Worm (Caenorhabditis elegans) whole organism, young adult: ENCODE data around the gene dod-20.

Source experiments
- B0035.1 ChIP-seq: sonication (generic microtip); optimal IDR thresholded peaks from 2 replicates; lab custom pipeline; 2016; ENCODE audit warnings: missing genetic modification characterization, mild to moderate bottlenecking, missing compliant biosample characterization, missing genotype, missing genetic modification reagents
- B0336.3 ChIP-seq: fragments of 200-800 bp; sonication (Bioruptor generic); IDR thresholded peaks from 2 replicates; pipeline ENCODE4 v1.3.6; 2022; ENCODE audit warnings: missing genetic modification characterization, missing compliant biosample characterization
- F22D6.2 ChIP-seq: sonication (generic microtip); optimal IDR thresholded peaks from 2 replicates; lab custom pipeline; 2016; ENCODE audit warnings: mild to moderate bottlenecking, missing genetic modification characterization, missing compliant biosample characterization
- F33H1.4 ChIP-seq: fragments of 200-800 bp; sonication (Bioruptor generic); IDR thresholded peaks from 2 replicates; pipeline ENCODE4 v1.3.6; 2022; ENCODE audit warnings: missing genetic modification reagents, missing genetic modification characterization, missing compliant biosample characterization
- F39B2.1 ChIP-seq: fragments of 200-800 bp; sonication (Bioruptor generic); IDR thresholded peaks from 2 replicates; pipeline ENCODE4 v1.3.6; 2022; ENCODE audit warnings: missing genetic modification reagents, missing genetic modification characterization, missing compliant biosample characterization
- F49E8.2 ChIP-seq: sonication (generic microtip); optimal IDR thresholded peaks from 3 replicates; lab custom pipeline; 2017; ENCODE audit warnings: missing genetic modification characterization, mild to moderate bottlenecking, missing compliant biosample characterization, antibody characterized with exemption, moderate library complexity; ENCODE audit not compliant: insufficient read depth
- F55B11.4 ChIP-seq: sonication (generic microtip); optimal IDR thresholded peaks from 2 replicates; lab custom pipeline; 2016; ENCODE audit warnings: missing compliant biosample characterization, missing genetic modification characterization, borderline replicate concordance; ENCODE audit not compliant: insufficient read depth
- F57C9.4 ChIP-seq: sonication (generic microtip); optimal IDR thresholded peaks from 2 replicates; lab custom pipeline; 2017; ENCODE audit warnings: mild to moderate bottlenecking, missing genetic modification characterization, missing compliant biosample characterization
- T26A5.8 ChIP-seq: sonication (generic microtip); optimal IDR thresholded peaks from 2 replicates; lab custom pipeline; 2016; ENCODE audit warnings: missing genetic modification characterization, missing compliant biosample characterization
- Y67H2A.10 ChIP-seq: fragments of 200-800 bp; sonication (Bioruptor generic); conservative IDR thresholded peaks from 2 replicates; pipeline ENCODE4 v1.3.6; 2022; ENCODE audit warnings: missing genetic modification reagents, missing genetic modification characterization, missing compliant biosample characterization
- aptf-2 ChIP-seq: fragments of 200-800 bp; sonication (Bioruptor generic); conservative IDR thresholded peaks from 2 replicates; pipeline ENCODE4 v1.3.6; 2022; ENCODE audit warnings: missing genetic modification reagents, missing genetic modification characterization, missing compliant biosample characterization
- aptf-3 ChIP-seq: fragments of 200-800 bp; sonication (Bioruptor generic); IDR thresholded peaks from 2 replicates; pipeline ENCODE4 v1.3.6; 2022; ENCODE audit warnings: missing genetic modification characterization, missing compliant biosample characterization
- atf-7 ChIP-seq: sonication (generic microtip); optimal IDR thresholded peaks from 2 replicates; lab custom pipeline; 2017; ENCODE audit warnings: mild to moderate bottlenecking, missing genetic modification characterization, missing compliant biosample characterization
- ccch-3 ChIP-seq: fragments of 200-800 bp; sonication (Bioruptor generic); optimal IDR thresholded peaks from 2 replicates; lab custom pipeline; 2018; ENCODE audit warnings: mild to moderate bottlenecking, missing genetic modification characterization, missing compliant biosample characterization
- cebp-1 ChIP-seq, 2 experiments: fragments of 200-800 bp in 1 of 2; sonication (Bioruptor generic) in 1 of 2; sonication (generic microtip) in 1 of 2; IDR thresholded peaks in 1 of 2; optimal IDR thresholded peaks in 1 of 2; 2 replicates each; pipeline versions ENCODE4 v1.3.6 to Lab custom; 2017 to 2022; ENCODE audit warnings: missing compliant biosample characterization in 2 of 2, missing genetic modification characterization in 2 of 2, mild to moderate bottlenecking in 1 of 2, missing genetic modification reagents in 1 of 2, moderate library complexity in 1 of 2
- ceh-100 ChIP-seq: fragments of 200-800 bp; sonication (Bioruptor generic); IDR thresholded peaks from 2 replicates; pipeline ENCODE4 v1.3.6; 2022; ENCODE audit warnings: missing genetic modification reagents, missing genetic modification characterization, missing compliant biosample characterization
- ceh-79 ChIP-seq: sonication (generic microtip); optimal IDR thresholded peaks from 2 replicates; lab custom pipeline; 2017; ENCODE audit warnings: mild to moderate bottlenecking, missing genetic modification characterization, missing compliant biosample characterization
- ceh-91 ChIP-seq: fragments of 200-800 bp; sonication (Bioruptor generic); IDR thresholded peaks from 2 replicates; pipeline ENCODE4 v1.3.6; 2022; ENCODE audit warnings: missing genetic modification reagents, missing genetic modification characterization, missing compliant biosample characterization
- die-1 ChIP-seq: sonication (generic microtip); optimal IDR thresholded peaks from 2 replicates; lab custom pipeline; 2016; ENCODE audit warnings: missing genotype, mild to moderate bottlenecking, missing genetic modification characterization, missing compliant biosample characterization
- efl-1 ChIP-seq: fragments of 150-350 bp; optimal IDR thresholded peaks from 2 replicates; lab custom pipeline; 2014; ENCODE audit warnings: missing biosample characterization, missing genetic modification reagents, missing genetic modification characterization
- hsf-1 ChIP-seq: fragments of 200-800 bp; sonication (Bioruptor generic); IDR thresholded peaks from 2 replicates; pipeline ENCODE4 v1.3.6; 2022; ENCODE audit warnings: missing genetic modification reagents, missing genetic modification characterization, missing compliant biosample characterization
- let-607 ChIP-seq, 2 experiments: fragments of 200-800 bp in 1 of 2; sonication (Bioruptor generic) in 1 of 2; sonication (generic microtip) in 1 of 2; optimal IDR thresholded peaks; 2 replicates each; lab custom pipeline; 2016 to 2018; ENCODE audit warnings: mild to moderate bottlenecking in 2 of 2, missing compliant biosample characterization in 2 of 2, missing genetic modification characterization in 2 of 2, moderate library complexity in 2 of 2, missing genotype in 1 of 2
- madf-6 ChIP-seq: fragments of 200-800 bp; sonication (Bioruptor generic); IDR thresholded peaks from 2 replicates; pipeline ENCODE4 v1.3.6; 2022; ENCODE audit warnings: missing genetic modification reagents, missing genetic modification characterization, missing compliant biosample characterization
- nfya-1 ChIP-seq: sonication (generic microtip); optimal IDR thresholded peaks from 2 replicates; lab custom pipeline; 2017; ENCODE audit warnings: antibody characterized with exemption, missing compliant biosample characterization, missing genetic modification characterization, borderline replicate concordance; ENCODE audit not compliant: insufficient read depth
- nhr-80 ChIP-seq: sonication (generic microtip); optimal IDR thresholded peaks from 2 replicates; lab custom pipeline; 2016; ENCODE audit warnings: missing genetic modification characterization, missing compliant biosample characterization
- snpc-1.1 ChIP-seq: sonication (generic microtip); optimal IDR thresholded peaks from 2 replicates; lab custom pipeline; 2017; ENCODE audit warnings: missing genetic modification characterization, mild to moderate bottlenecking, missing compliant biosample characterization, antibody characterized with exemption, moderate library complexity, missing genotype, missing genetic modification reagents; ENCODE audit not compliant: insufficient read depth
- tbx-9 ChIP-seq: sonication (generic microtip); optimal IDR thresholded peaks from 2 replicates; lab custom pipeline; 2016; ENCODE audit warnings: borderline replicate concordance, missing genetic modification characterization, inconsistent platforms, missing compliant biosample characterization
- unc-130 ChIP-seq: sonication (generic microtip); optimal IDR thresholded peaks from 2 replicates; lab custom pipeline; 2016; ENCODE audit warnings: missing genetic modification reagents, missing genetic modification characterization, missing compliant biosample characterization
- unc-62 ChIP-seq: fragments of 150-350 bp; optimal IDR thresholded peaks from 2 replicates; lab custom pipeline; 2014; ENCODE audit warnings: missing biosample characterization, missing genetic modification reagents, missing genetic modification characterization
- ztf-28 ChIP-seq: fragments of 200-800 bp; sonication (Bioruptor generic); IDR thresholded peaks from 2 replicates; pipeline ENCODE4 v1.3.6; 2022; ENCODE audit warnings: missing genetic modification reagents, missing genetic modification characterization, missing compliant biosample characterization

Gene dod-20

DNA sequence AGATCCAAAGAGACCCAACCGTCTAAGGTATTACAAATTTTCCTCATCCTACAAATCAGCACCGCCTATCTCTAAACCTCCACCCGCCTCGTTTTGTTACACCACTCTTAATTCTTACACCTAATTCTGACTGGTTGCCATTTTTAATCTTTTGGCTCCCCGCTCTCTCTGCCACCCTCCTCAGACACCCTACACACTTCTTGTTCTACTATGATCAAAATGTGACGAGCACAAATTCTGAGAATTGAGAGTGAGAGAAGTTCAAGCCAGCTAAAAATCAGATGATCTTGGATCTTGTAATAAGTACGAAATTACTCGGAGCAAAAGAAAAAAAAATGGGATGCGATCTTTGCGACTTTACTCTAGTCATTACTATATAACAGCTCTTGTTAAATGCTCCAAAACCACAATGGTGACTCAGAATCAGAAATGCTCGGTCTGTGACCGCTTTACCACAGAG lies 18.0 kb upstream of the dod-20 start, which contains the start of gene nhr-252:
Gene nhr-252, plus strand, starts transcription at position 410 of the 460 bp plus-strand sequence.
- TF ChIP-seq T26A5.8 (tag; lab: Kevin White, UChicago) (no peak), tbx-9 (tag; lab: Kevin White, UChicago) (no peak), F55B11.4 (tag; lab: Kevin White, UChicago) (no peak), aptf-2 (GFP tag; lab: Robert Waterston, UW) (no peak), F57C9.4 (tag; lab: Kevin White, UChicago) (no peak), ccch-3 (GFP tag; lab: Kevin White, UChicago) (no peak), cebp-1 (GFP tag; IDR thresholded peaks at IDR 0.05; lab: Robert Waterston, UW) (no peak), cebp-1 (tag; optimal IDR thresholded peaks at IDR 0.05; lab: Kevin White, UChicago) (no peak)

DNA sequence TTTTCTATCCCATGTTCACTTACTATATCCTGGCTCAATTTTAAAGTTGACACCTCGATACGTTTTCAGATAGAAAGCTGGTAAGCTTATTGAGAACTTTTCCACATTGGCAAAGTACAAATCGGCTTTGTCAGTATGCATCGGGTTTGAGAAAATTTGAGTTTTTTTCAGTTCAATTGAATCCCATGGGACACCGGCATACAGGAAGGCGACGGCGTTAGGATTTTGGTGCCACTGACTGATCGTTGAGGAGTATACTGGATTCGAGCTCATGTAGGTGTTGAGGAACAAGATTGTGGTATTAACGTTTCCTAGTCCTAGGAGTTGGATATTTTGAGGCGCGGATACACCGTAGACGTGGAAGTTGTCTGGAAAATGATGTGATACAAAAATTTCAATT lies 9.4 kb upstream of the dod-20 start:
- no peak for TF ChIP-seq hsf-1 (GFP tag; lab: Robert Waterston, UW)
- no peak for TF ChIP-seq ceh-91
- no peak for TF ChIP-seq madf-6 (GFP tag; lab: Robert Waterston, UW)

DNA sequence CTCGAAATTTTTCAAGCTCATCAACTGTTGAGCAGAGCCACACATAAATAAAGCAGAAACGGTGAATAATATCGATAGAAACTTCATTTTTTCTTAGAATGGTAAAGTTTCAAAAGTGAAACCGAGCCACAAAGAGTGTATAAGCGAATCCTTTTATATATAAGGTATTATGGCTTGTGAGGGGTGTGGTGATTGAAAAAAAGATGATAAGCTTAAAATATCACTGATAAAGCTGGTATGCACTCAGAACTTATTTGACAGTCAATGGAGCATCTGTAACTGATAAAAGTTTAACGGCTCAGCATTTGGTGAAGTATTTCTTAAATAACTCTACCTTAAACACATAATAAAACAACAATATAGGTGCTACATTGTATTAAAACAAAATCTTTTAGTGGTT lies 7.6 kb upstream of the dod-20 start, which contains the start of gene dod-19:
Gene dod-19, minus strand, starts transcription at position 130 of the 400 bp plus-strand sequence.
- TF ChIP-seq F22D6.2 (tag; lab: Kevin White, UChicago) (no peak), nhr-80 (tag; lab: Kevin White, UChicago) (peak; percentile 17)
- TF ChIP-seq, all 124 proteins: peak for 1

DNA sequence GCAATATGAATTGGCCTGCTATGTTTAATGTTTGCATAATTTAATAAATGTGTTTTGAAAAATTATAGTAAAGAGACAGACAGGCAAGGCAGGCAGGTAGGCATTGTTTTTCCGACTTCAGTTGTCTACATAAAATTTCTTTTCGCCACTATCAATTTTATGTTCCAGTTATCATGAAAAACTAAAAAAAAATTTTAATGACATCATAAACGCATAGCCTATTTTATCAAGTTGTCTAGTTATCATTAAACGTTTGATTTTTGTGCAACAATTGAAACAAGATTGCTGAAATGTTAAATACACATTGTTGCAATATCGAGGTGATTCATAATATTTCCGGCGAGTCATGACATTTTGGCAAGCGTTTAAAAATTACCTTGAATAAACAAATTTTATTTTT lies 7.2 kb upstream of the dod-20 start:
- TF ChIP-seq unc-130 (GFP tag; lab: Kevin White, UChicago) = no peak
- TF ChIP-seq snpc-1.1 (tag; lab: Kevin White, UChicago) = no peak
- TF ChIP-seq tbx-9 (tag; lab: Kevin White, UChicago) = no peak
- TF ChIP-seq nhr-80 (tag; lab: Kevin White, UChicago) = peak; percentile 24
- peak; percentile 46 for TF ChIP-seq unc-62 (GFP tag; lab: Kevin White, UChicago)
- TF ChIP-seq die-1 (tag; lab: Kevin White, UChicago) = no peak

DNA sequence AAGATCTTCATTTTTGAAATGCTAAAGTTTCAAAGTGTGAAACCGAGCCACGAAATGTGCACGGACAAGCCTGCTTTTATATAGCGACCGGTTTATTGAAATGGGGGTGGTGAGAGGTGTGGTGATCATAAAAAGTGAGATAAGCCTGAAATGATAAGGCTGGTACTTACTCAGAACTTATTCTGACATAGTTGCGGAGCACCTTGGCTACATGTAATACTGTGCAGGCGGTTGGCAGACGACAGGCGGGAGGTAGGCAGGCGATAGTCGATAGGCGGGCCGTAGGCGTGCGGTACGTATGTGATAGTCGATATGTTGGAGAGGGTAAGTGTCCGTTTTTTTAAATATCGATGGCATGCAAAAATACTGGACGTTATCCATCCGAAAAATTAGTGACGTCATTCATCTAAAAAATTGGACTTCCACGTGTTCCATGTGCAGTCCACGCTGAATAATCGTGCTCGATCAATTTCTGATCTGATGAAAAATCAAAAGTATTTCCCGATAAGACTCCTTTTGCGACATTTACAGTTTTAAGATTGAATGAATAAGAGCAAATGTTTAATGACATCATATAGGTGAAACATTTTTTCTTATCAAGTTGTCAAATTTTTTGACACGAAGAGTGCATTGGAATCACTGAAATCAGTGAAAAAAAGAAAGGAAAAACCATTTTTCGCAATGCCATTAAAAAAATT lies 4.4 kb upstream of the dod-20 start, which contains the start of gene irg-8:
Gene irg-8, minus strand, starts transcription at position 51 of the 698 bp plus-strand sequence.
- TF ChIP-seq atf-7 = peak; percentile 79
- peak; percentile 70 for TF ChIP-seq unc-62 (GFP tag; lab: Kevin White, UChicago)
- TF ChIP-seq nhr-80 (tag; lab: Kevin White, UChicago) = peak; percentile 35
- TF ChIP-seq let-607 (tag; optimal IDR thresholded peaks at IDR 0.05; lab: Kevin White, UChicago) = peak in 1 of 2 experiments; percentile 45
- TF ChIP-seq aptf-3 (GFP tag; lab: Robert Waterston, UW) = no peak
- TF ChIP-seq nfya-1 = no peak

DNA sequence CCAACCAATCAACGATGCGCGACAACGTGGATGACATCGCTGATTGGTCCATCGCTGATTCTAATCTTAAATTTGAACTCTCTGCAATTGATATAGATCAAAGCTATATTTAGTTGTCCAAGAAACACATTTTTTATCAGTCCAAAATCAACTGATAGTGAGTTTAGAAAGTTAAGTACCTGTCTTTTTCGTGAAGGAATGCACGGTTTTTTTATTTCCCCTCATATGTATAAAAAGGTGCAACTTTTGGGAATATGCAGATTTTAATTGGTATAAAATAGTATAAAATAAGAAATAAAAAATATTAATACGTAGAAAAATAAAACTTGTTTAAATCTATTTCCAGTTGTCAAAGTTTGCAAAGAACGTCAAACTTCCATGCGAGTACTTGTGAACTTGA lies 3.8 kb upstream of the dod-20 start, which contains the start of gene Y39D8A.1:
Gene Y39D8A.1, plus strand, starts transcription at position 301 of the 400 bp plus-strand sequence.
- no peak for TF ChIP-seq F57C9.4 (tag; lab: Kevin White, UChicago)
- TF ChIP-seq B0336.3 (GFP tag; lab: Robert Waterston, UW) = no peak
- TF ChIP-seq efl-1 = no peak
- TF ChIP-seq F49E8.2 (tag; lab: Kevin White, UChicago) = no peak
- no peak for TF ChIP-seq Y67H2A.10 (GFP tag; lab: Robert Waterston, UW)
- no peak for TF ChIP-seq B0035.1 (tag; lab: Kevin White, UChicago)
- TF ChIP-seq ceh-79 (tag; lab: Kevin White, UChicago) = no peak
- no peak for TF ChIP-seq ztf-28 (GFP tag; lab: Robert Waterston, UW)
- TF ChIP-seq F39B2.1 = no peak
- TF ChIP-seq ceh-100 (GFP tag; lab: Robert Waterston, UW) = no peak
- no peak for TF ChIP-seq F33H1.4 (GFP tag; lab: Robert Waterston, UW)
